Worm (Caenorhabditis elegans): ENCODE results near the gene plc-2.

The plc-2 gene

DNA sequence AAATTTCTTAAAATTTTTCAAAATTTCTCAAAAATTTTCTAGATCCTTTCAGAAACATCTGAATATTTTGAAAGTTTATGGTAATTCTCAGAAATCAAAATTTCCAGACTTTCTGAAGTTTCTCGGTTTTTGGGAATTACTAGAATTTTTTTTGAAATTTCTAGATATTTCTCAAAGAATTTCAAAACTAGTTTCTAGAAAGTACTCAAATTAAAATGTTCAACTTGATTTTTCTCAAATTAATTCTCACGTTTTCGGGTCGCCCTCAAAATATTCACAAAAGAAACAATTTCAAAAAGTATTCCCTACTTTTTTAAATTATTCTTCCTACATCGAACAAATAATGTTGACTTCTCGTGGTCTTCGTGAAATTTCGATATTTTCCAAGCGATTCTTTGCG is 12.6 kb upstream of the plc-2 start, which contains the start of gene T09F5.10:
TSS of gene T09F5.10 (plus strand) at position 301 of the 400 bp plus-strand sequence.
- TF ChIP-seq ets-7 (tag; optimal IDR thresholded peaks at IDR 0.05): no peak
- no peak for TF ChIP-seq ceh-36 (tag; optimal IDR thresholded peaks at IDR 0.05)
- no peak for TF ChIP-seq ama-1 (optimal IDR thresholded peaks at IDR 0.05)
- no peak for TF ChIP-seq ceh-13 (GFP tag; optimal IDR thresholded peaks at IDR 0.05)
- TF ChIP-seq tbx-11 (GFP tag; IDR thresholded peaks at IDR 0.05): no peak
- no peak for TF ChIP-seq B0310.2 (tag; optimal IDR thresholded peaks at IDR 0.05)
- TF ChIP-seq aly-1 (tag; optimal IDR thresholded peaks at IDR 0.05): no peak
- no peak for TF ChIP-seq sea-1 (GFP tag; conservative IDR thresholded peaks at IDR 0.05)
- TF ChIP-seq tbx-37 (GFP tag; conservative IDR thresholded peaks at IDR 0.05): no peak
- no peak for TF ChIP-seq hnd-1 (tag; optimal IDR thresholded peaks at IDR 0.05)
- no peak for TF ChIP-seq flt-1 (GFP tag; IDR thresholded peaks at IDR 0.05)
- TF ChIP-seq tra-4 (tag; optimal IDR thresholded peaks at IDR 0.05): no peak

DNA sequence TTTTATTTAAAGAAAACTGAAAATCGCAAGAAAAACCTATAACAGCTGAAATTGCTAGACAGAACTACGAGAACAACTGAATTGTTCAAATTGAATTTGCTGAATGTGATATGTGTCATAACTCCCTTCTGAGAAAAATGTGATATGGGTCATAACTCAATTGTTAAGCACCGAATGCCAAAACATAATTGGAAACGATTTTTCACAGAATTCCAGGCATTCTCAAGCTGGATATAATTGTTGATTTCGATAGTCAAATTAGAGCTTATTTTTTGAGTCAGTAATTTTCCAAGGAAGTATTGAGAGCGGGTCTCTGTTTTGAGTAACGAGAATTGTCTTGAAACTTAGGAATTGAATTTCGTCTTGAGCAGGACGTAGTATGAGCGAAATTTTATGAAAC is 10.5 kb upstream of the plc-2 start:
- TF ChIP-seq F13C5.2 (tag; optimal IDR thresholded peaks at IDR 0.05) (no peak), hnd-1 (tag; optimal IDR thresholded peaks at IDR 0.05) (no peak), flt-1 (GFP tag; IDR thresholded peaks at IDR 0.05) (no peak), sea-1 (GFP tag; conservative IDR thresholded peaks at IDR 0.05) (no peak), aly-1 (tag; optimal IDR thresholded peaks at IDR 0.05) (no peak), B0310.2 (tag; optimal IDR thresholded peaks at IDR 0.05) (no peak), tra-4 (tag; optimal IDR thresholded peaks at IDR 0.05) (no peak), ceh-13 (GFP tag; optimal IDR thresholded peaks at IDR 0.05) (no peak), scrt-1 (GFP tag; IDR thresholded peaks at IDR 0.05) (no peak), ama-1 (optimal IDR thresholded peaks at IDR 0.05) (no peak), hmbx-1 (tag; optimal IDR thresholded peaks at IDR 0.05) (no peak), tbx-37 (GFP tag; conservative IDR thresholded peaks at IDR 0.05) (no peak), pes-1 (GFP tag; IDR thresholded peaks at IDR 0.05) (no peak), tbx-11 (GFP tag; IDR thresholded peaks at IDR 0.05) (no peak)

DNA sequence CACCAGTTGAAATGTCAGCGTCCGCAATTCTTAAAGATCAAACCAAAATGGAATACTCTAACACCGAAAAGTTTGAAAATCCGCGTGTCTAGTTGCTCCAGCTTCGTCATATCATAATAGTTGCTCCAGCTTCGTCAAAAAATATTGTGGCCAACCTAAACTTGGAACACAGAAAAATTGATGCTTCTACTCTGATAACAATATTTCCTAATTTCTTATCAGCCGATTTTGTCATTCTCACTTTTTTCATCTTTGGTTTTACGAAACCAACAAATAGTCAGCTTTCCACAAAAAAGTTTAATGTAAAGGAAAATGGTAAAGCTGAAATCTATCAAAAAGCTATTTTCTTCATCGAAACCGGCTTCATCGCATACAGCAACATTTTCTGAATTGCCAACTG is 10.0 kb upstream of the plc-2 start, which contains the start of gene fbxa-84:
TSS of gene fbxa-84 (plus strand) at position 34 of the 400 bp plus-strand sequence.
- TF ChIP-seq sea-1 (GFP tag; conservative IDR thresholded peaks at IDR 0.05) (no peak), ceh-13 (GFP tag; optimal IDR thresholded peaks at IDR 0.05) (no peak), flt-1 (GFP tag; IDR thresholded peaks at IDR 0.05) (no peak), tbx-37 (GFP tag; conservative IDR thresholded peaks at IDR 0.05) (no peak), ets-7 (tag; optimal IDR thresholded peaks at IDR 0.05) (no peak), tra-4 (tag; optimal IDR thresholded peaks at IDR 0.05) (no peak), B0310.2 (tag; optimal IDR thresholded peaks at IDR 0.05) (no peak), pes-1 (GFP tag; IDR thresholded peaks at IDR 0.05) (no peak), scrt-1 (GFP tag; IDR thresholded peaks at IDR 0.05) (no peak), ceh-36 (tag; optimal IDR thresholded peaks at IDR 0.05) (no peak), tbx-11 (GFP tag; IDR thresholded peaks at IDR 0.05) (no peak), aly-1 (tag; optimal IDR thresholded peaks at IDR 0.05) (no peak), hnd-1 (tag; optimal IDR thresholded peaks at IDR 0.05) (no peak), F13C5.2 (tag; optimal IDR thresholded peaks at IDR 0.05) (no peak), hmg-4 (GFP tag; optimal IDR thresholded peaks at IDR 0.05) (no peak), ama-1 (optimal IDR thresholded peaks at IDR 0.05) (no peak), hmbx-1 (tag; optimal IDR thresholded peaks at IDR 0.05) (no peak)

DNA sequence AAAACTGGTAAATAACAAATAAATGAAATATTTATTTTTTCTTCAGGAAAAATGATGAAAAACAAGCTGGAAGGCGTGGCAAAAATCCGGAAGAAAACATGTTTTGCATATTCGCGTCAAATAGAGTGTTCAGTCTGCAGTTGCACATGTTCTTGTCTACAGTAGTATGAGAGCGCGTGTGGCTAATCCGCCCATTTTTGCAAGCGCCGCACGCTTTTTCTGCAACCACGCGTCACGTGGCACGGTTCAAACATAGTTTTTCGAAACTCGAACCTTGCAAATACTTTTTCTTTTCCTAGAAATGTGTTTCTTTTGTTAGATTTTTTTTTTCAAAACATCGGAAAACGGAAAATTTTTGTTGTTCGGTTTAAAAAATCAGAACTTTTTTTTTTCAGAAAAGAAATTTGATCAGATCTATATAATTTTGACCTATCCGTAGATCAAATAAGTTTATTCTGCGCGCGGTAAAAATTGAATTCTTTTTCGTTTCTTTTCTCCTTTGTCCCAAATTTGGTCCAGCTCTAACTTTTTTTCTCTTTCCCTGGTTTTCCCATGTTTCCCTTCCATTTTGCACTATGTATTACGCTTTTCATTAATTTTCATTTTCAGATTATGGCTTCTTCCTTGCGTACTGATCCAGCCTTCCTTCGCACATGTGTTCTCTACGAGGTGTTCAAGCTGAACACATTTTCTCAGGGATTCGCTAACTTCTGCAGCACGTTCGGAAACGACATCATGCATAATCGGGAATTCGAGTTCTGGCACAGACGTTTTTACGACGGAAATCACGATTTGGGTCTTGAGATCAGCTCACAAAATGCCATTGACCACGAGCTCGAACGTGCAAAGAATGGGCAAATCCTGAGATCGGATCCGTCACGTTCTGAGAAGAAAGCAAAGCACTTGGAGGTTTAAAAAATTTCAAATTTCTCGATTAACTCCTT is 8.0 kb upstream of the plc-2 start, which contains the start of gene Y75B12B.1:
TSS of gene Y75B12B.1 (plus strand) at position 603 of the 944 bp plus-strand sequence.
- TF ChIP-seq tbx-37 (GFP tag; conservative IDR thresholded peaks at IDR 0.05) (no peak), F13C5.2 (tag; optimal IDR thresholded peaks at IDR 0.05) (no peak), sea-1 (GFP tag; conservative IDR thresholded peaks at IDR 0.05) (no peak), ceh-13 (GFP tag; optimal IDR thresholded peaks at IDR 0.05) (no peak), B0310.2 (tag; optimal IDR thresholded peaks at IDR 0.05) (no peak), tbx-11 (GFP tag; IDR thresholded peaks at IDR 0.05) (no peak), hmbx-1 (tag; optimal IDR thresholded peaks at IDR 0.05) (no peak), aly-1 (tag; optimal IDR thresholded peaks at IDR 0.05) (no peak), pes-1 (GFP tag; IDR thresholded peaks at IDR 0.05) (no peak)

DNA sequence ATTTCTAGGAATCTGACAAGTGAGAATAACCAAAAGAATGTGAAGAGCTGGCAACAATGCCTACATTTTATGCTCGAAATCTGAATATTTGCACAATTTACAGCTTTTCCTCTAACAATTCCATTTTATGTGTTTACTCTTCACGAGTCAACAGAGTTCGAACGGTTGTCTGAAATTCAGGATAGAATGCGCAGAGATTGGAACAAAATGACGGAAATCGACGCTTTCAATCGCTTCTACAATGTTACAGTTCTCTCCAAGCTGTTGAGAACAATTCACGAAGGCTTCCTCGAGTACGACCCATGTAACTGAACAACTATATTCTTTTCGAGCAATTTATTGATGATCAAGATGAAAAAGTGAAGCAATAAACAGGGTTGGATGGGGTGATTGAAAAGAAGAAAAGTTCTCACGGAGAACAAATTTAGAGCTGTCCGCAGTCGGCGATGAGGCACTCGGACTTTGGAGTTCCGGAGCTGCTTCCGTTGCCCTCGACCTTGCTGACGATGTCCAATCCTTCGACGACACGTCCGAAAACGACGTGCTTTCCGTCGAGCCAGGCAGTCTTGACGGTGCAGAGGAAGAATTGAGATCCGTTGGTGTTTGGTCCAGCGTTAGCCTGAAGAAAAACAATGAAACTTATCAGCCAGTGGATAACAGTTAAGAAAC is 6.0 kb upstream of the plc-2 start, which contains the start of gene Y75B12B.3:
TSS of gene Y75B12B.3 (minus strand) at position 21 of the 669 bp plus-strand sequence.
- TF ChIP-seq ceh-13 (GFP tag; optimal IDR thresholded peaks at IDR 0.05) (no peak), sea-1 (GFP tag; conservative IDR thresholded peaks at IDR 0.05) (no peak)

DNA sequence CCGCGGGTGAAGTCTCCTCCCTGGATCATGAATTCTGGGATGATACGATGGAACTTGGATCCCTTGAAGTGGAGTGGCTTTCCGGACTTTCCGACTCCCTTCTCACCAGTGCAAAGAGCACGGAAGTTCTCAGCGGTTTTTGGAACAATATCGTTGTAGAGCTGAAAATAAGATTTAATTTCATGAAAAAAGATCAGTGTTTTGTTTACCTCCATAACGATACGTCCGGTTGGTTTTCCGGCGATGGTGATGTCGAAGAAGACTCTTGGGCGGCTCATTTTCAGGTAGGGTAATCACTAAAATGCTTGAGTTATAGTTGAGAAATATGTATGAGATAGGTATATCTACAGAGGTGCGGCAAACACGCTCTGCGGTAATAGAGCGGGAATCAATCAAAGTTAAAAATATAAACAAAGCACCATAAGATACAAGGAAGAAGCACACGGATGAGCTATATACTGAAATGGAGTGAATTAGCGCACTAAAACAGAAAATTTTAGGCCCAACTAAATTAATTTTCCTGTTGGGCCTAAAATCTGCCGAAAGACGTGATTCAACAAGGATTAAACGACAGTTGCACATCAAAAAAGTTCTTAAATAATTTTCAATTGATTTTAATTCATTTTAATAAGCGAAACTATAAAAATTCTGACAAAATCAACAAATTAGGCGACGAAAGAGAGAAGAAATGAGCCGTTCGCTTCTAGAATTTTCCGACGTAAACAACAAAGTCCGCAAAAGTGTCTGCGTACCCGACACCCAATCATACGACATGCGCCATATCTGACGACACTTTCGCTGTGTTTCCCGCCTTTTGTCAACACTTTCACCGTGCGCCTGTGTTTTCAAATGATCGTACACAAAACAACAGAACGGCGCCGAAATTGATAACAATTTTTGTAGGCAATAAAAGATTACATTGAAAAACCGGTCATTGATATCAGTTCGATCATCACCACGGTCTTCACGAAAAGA is 5.0 kb upstream of the plc-2 start, which contains the start of the genes cyn-7 and bath-36:
TSS of gene cyn-7 (minus strand) at position 296 of the 975 bp plus-strand sequence.
TSS of gene bath-36 (plus strand) at position 806 of the 975 bp plus-strand sequence.
- TF ChIP-seq ceh-36 (tag; optimal IDR thresholded peaks at IDR 0.05): no peak
- TF ChIP-seq ceh-13 (GFP tag; optimal IDR thresholded peaks at IDR 0.05): no peak
- TF ChIP-seq B0310.2 (tag; optimal IDR thresholded peaks at IDR 0.05): no peak
- TF ChIP-seq hmbx-1 (tag; optimal IDR thresholded peaks at IDR 0.05): no peak
- no peak for TF ChIP-seq aly-1 (tag; optimal IDR thresholded peaks at IDR 0.05)
- no peak for TF ChIP-seq scrt-1 (GFP tag; IDR thresholded peaks at IDR 0.05)
- no peak for TF ChIP-seq tbx-11 (GFP tag; IDR thresholded peaks at IDR 0.05)
- no peak for TF ChIP-seq tbx-37 (GFP tag; conservative IDR thresholded peaks at IDR 0.05)
- no peak for TF ChIP-seq ets-7 (tag; optimal IDR thresholded peaks at IDR 0.05)
- no peak for TF ChIP-seq F13C5.2 (tag; optimal IDR thresholded peaks at IDR 0.05)
- TF ChIP-seq ama-1 (optimal IDR thresholded peaks at IDR 0.05): no peak
- TF ChIP-seq hmg-4 (GFP tag; optimal IDR thresholded peaks at IDR 0.05): no peak
- TF ChIP-seq tra-4 (tag; optimal IDR thresholded peaks at IDR 0.05): no peak
- no peak for TF ChIP-seq pes-1 (GFP tag; IDR thresholded peaks at IDR 0.05)
